Worm (Caenorhabditis elegans): Measurements from ENCODE around the gene elp-1.

The elp-1 gene

DNA sequence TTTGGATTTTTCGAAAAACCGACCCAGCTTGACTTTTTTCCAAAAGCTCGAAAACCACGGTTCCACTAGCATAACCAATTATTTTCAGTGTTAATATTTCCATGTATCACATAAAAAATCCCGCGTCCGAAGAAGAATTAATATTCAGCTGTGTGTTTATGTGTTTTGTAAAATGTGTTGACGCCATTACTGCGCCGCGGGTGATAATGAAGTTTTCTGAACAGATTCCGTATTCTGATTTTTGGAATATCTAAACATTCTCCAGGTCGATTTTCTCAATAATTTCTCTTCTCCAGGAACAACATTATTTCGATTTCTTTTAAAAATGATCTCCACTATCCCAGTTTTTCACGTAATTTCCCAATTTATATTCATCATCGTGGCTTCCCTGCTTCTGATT lies 35.3 kb downstream of the elp-1 start, which contains the start of gene srxa-6:
Gene srxa-6, plus strand, starts transcription at position 301 of the 400 bp plus-strand sequence.
- TF ChIP-seq hmbx-1 (tag; optimal IDR thresholded peaks at IDR 0.05), result no peak
- no peak for TF ChIP-seq scrt-1 (GFP tag; IDR thresholded peaks at IDR 0.05)
- no peak for TF ChIP-seq F13C5.2 (tag; optimal IDR thresholded peaks at IDR 0.05)
- TF ChIP-seq tbx-11 (GFP tag; IDR thresholded peaks at IDR 0.05), result no peak
- TF ChIP-seq pes-1 (GFP tag; IDR thresholded peaks at IDR 0.05), result no peak
- TF ChIP-seq ceh-36 (tag; optimal IDR thresholded peaks at IDR 0.05), result no peak
- no peak for TF ChIP-seq ama-1 (optimal IDR thresholded peaks at IDR 0.05)
- TF ChIP-seq tbx-37 (GFP tag; conservative IDR thresholded peaks at IDR 0.05), result no peak
- no peak for TF ChIP-seq tra-4 (tag; optimal IDR thresholded peaks at IDR 0.05)
- TF ChIP-seq B0310.2 (tag; optimal IDR thresholded peaks at IDR 0.05), result no peak
- no peak for TF ChIP-seq hnd-1 (tag; optimal IDR thresholded peaks at IDR 0.05)
- TF ChIP-seq hmg-4 (GFP tag; optimal IDR thresholded peaks at IDR 0.05), result no peak
- no peak for TF ChIP-seq sea-1 (GFP tag; conservative IDR thresholded peaks at IDR 0.05)
- TF ChIP-seq aly-1 (tag; optimal IDR thresholded peaks at IDR 0.05), result no peak
- TF ChIP-seq ets-7 (tag; optimal IDR thresholded peaks at IDR 0.05), result no peak
- no peak for TF ChIP-seq flt-1 (GFP tag; IDR thresholded peaks at IDR 0.05)

DNA sequence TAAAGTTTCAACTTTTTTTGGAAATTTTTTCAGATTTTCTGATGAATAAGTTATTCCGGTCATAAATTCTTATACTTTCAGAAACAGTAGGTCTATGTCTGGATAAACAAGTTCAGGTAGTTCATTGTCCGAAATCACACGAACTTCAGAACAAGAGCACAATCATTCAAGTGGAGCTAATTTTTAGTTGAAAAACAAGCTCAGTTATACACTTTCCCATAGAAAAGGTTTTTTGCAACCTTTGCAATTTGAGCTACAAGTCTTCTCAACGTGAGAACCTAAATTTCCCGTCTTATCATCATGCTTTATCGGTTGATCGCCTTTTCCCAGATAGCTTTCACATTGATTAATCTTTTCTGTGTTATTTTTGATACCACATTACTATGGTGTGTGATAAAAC lies 38.2 kb downstream of the elp-1 start, which contains the start of gene srxa-1:
Gene srxa-1, plus strand, starts transcription at position 301 of the 400 bp plus-strand sequence.
- TF ChIP-seq tbx-37 (GFP tag; conservative IDR thresholded peaks at IDR 0.05), result no peak
- TF ChIP-seq sea-1 (GFP tag; conservative IDR thresholded peaks at IDR 0.05), result no peak
- no peak for TF ChIP-seq tra-4 (tag; optimal IDR thresholded peaks at IDR 0.05)
- TF ChIP-seq ceh-13 (GFP tag; optimal IDR thresholded peaks at IDR 0.05), result no peak
- TF ChIP-seq aly-1 (tag; optimal IDR thresholded peaks at IDR 0.05), result no peak
- no peak for TF ChIP-seq ama-1 (optimal IDR thresholded peaks at IDR 0.05)
- no peak for TF ChIP-seq ets-7 (tag; optimal IDR thresholded peaks at IDR 0.05)
- TF ChIP-seq flt-1 (GFP tag; IDR thresholded peaks at IDR 0.05), result no peak
- no peak for TF ChIP-seq tbx-11 (GFP tag; IDR thresholded peaks at IDR 0.05)
- no peak for TF ChIP-seq hnd-1 (tag; optimal IDR thresholded peaks at IDR 0.05)
- TF ChIP-seq F13C5.2 (tag; optimal IDR thresholded peaks at IDR 0.05), result no peak
- TF ChIP-seq hmbx-1 (tag; optimal IDR thresholded peaks at IDR 0.05), result no peak
- no peak for TF ChIP-seq scrt-1 (GFP tag; IDR thresholded peaks at IDR 0.05)
- no peak for TF ChIP-seq B0310.2 (tag; optimal IDR thresholded peaks at IDR 0.05)

DNA sequence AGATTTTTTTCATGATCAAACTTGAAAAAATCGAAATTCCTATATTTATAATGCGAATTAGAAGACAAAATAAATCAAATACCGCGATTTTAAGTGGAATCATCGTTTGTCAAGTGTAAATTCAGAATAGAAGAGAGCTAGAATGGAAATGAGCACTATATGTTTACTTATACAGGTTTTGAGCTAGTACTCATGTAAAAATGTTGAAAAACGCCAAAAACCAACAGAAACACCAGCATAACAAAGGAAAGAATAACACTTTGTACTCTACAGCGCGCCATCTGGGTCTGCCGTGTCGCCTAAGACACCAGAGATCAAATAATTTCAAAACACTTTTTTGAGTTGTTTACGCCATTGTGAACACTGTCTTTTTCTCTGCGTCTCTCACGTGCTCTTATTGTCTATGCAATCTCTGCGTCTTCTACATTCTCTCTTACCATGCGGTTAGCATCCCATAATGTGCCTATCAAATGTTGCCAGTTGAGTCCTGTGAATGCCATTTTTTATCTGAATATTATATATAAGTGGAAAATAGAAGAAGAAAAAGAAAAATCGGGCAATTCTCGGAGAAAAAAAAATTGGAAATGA lies 41.1 kb downstream of the elp-1 start, which contains the start of gene ipla-3:
Gene ipla-3, minus strand, starts transcription at position 510 of the 588 bp plus-strand sequence.
- TF ChIP-seq sea-1 (GFP tag; conservative IDR thresholded peaks at IDR 0.05) (no peak), ets-7 (tag; optimal IDR thresholded peaks at IDR 0.05) (no peak), hnd-1 (tag; optimal IDR thresholded peaks at IDR 0.05) (no peak), hmg-4 (GFP tag; optimal IDR thresholded peaks at IDR 0.05) (no peak), hmbx-1 (tag; optimal IDR thresholded peaks at IDR 0.05) (no peak), tra-4 (tag; optimal IDR thresholded peaks at IDR 0.05) (no peak), ama-1 (optimal IDR thresholded peaks at IDR 0.05) (no peak), aly-1 (tag; optimal IDR thresholded peaks at IDR 0.05) (no peak), flt-1 (GFP tag; IDR thresholded peaks at IDR 0.05) (no peak), pes-1 (GFP tag; IDR thresholded peaks at IDR 0.05) (no peak), ceh-36 (tag; optimal IDR thresholded peaks at IDR 0.05) (no peak)

DNA sequence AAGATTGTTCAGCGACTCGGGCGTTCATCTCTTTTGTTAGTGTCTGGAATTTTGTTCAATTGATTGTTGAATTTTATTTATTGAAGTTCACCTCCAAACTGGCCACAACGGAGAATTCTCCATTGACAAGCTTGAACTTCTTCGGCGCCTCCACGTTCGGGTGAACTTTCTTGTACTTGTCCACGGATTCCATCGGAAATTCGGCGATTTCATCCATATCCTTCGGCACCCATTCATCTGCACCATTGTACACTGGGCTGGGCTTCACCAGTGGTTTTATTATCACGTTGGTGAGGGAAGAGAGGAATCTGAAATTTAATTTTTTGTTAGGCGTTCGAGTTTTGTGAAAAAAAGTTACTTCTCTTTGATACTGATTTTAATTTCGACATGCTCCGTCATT lies 42.5 kb downstream of the elp-1 start:
- no peak for TF ChIP-seq tra-4 (tag; optimal IDR thresholded peaks at IDR 0.05)
- no peak for TF ChIP-seq hnd-1 (tag; optimal IDR thresholded peaks at IDR 0.05)
- no peak for TF ChIP-seq scrt-1 (GFP tag; IDR thresholded peaks at IDR 0.05)
- TF ChIP-seq flt-1 (GFP tag; IDR thresholded peaks at IDR 0.05), result no peak
- no peak for TF ChIP-seq tbx-11 (GFP tag; IDR thresholded peaks at IDR 0.05)
- TF ChIP-seq ceh-13 (GFP tag; optimal IDR thresholded peaks at IDR 0.05), result no peak

DNA sequence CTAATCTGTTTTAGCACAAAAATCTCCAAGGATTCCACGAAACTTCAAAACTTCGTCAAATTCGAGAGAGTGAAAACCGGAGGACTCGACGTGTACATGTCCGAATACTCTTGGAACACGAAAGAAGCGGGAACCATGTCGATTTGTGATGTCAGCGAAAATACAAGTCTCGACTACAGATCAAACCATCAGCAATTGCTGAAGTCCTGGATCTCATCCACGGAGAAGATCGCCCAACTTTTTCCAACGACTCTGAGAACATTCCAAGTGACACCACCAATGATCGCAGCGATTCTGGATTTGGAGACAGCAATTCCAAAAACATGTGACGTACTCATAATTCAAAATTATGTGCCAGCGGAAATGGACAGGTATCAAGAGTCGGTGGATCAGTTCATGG lies 47.5 kb downstream of the elp-1 start:
- TF ChIP-seq flt-1 (GFP tag; IDR thresholded peaks at IDR 0.05) (no peak), B0310.2 (tag; optimal IDR thresholded peaks at IDR 0.05) (no peak), F13C5.2 (tag; optimal IDR thresholded peaks at IDR 0.05) (no peak), scrt-1 (GFP tag; IDR thresholded peaks at IDR 0.05) (no peak), ama-1 (optimal IDR thresholded peaks at IDR 0.05) (no peak), hnd-1 (tag; optimal IDR thresholded peaks at IDR 0.05) (no peak), hmbx-1 (tag; optimal IDR thresholded peaks at IDR 0.05) (no peak), sea-1 (GFP tag; conservative IDR thresholded peaks at IDR 0.05) (no peak), aly-1 (tag; optimal IDR thresholded peaks at IDR 0.05) (no peak), ceh-13 (GFP tag; optimal IDR thresholded peaks at IDR 0.05) (no peak), tbx-11 (GFP tag; IDR thresholded peaks at IDR 0.05) (no peak), tra-4 (tag; optimal IDR thresholded peaks at IDR 0.05) (no peak)

DNA sequence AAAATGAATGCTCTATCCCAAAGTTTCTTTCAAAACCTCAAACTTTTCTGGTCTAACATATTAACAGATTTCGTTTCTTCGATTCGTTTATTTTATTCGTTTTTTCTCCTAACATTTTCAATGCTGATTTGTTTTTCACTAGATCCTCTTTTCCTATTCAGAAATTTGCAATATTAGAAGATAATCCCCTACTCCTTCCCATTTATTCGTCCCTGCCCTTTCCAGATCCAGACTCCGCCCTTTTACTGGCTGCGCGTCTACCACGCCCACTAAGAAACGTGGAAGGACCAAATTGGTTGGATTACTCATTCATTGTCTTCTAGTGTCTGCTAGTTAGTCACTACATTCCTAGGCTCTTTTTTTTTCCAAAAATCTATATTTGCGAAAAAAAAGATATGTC lies 48.0 kb downstream of the elp-1 start, which contains the start of gene Y44A6C.2:
Gene Y44A6C.2, plus strand, starts transcription at position 301 of the 400 bp plus-strand sequence.
- TF ChIP-seq tra-4 (tag; optimal IDR thresholded peaks at IDR 0.05) (no peak), flt-1 (GFP tag; IDR thresholded peaks at IDR 0.05) (no peak), ama-1 (optimal IDR thresholded peaks at IDR 0.05) (no peak), B0310.2 (tag; optimal IDR thresholded peaks at IDR 0.05) (no peak), tbx-11 (GFP tag; IDR thresholded peaks at IDR 0.05) (no peak), F13C5.2 (tag; optimal IDR thresholded peaks at IDR 0.05) (no peak), scrt-1 (GFP tag; IDR thresholded peaks at IDR 0.05) (no peak), pes-1 (GFP tag; IDR thresholded peaks at IDR 0.05) (no peak), ceh-13 (GFP tag; optimal IDR thresholded peaks at IDR 0.05) (no peak), hmbx-1 (tag; optimal IDR thresholded peaks at IDR 0.05) (no peak), tbx-37 (GFP tag; conservative IDR thresholded peaks at IDR 0.05) (no peak), aly-1 (tag; optimal IDR thresholded peaks at IDR 0.05) (no peak), hmg-4 (GFP tag; optimal IDR thresholded peaks at IDR 0.05) (no peak)

DNA sequence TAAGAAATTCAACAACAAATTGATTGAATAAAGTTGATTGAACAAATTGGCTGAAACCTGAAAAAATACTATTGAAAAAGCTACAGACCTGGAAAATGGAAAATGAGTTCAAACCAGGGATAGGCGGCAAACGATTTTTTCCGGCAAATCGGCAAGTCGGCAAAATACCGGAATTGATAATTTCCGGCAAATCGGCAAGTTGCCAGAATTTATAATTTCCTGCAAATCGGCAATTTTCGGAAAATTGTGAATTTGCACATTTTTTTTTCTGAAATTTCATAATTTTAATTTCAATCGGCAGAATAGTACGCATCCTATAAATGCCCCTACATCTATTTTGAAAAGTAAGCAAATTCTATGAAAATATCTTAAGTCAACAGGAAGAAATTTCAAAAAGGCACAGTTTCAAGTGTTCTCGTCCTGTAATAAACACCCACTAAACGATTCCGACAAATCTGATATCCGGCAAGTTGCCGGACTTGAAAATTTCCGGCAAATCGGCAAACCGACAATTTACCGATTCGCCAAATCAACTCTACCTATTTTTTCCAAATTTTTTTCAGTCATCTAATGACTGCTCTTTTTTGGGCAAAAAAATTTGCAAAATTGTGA lies 53.0 kb downstream of the elp-1 start:
- TF ChIP-seq ets-7 (tag; optimal IDR thresholded peaks at IDR 0.05) (no peak), B0310.2 (tag; optimal IDR thresholded peaks at IDR 0.05) (no peak), scrt-1 (GFP tag; IDR thresholded peaks at IDR 0.05) (no peak), pes-1 (GFP tag; IDR thresholded peaks at IDR 0.05) (no peak), hnd-1 (tag; optimal IDR thresholded peaks at IDR 0.05) (no peak), aly-1 (tag; optimal IDR thresholded peaks at IDR 0.05) (no peak), ceh-36 (tag; optimal IDR thresholded peaks at IDR 0.05) (no peak), tbx-37 (GFP tag; conservative IDR thresholded peaks at IDR 0.05) (no peak), ama-1 (optimal IDR thresholded peaks at IDR 0.05) (no peak), tbx-11 (GFP tag; IDR thresholded peaks at IDR 0.05) (no peak), F13C5.2 (tag; optimal IDR thresholded peaks at IDR 0.05) (no peak), hmg-4 (GFP tag; optimal IDR thresholded peaks at IDR 0.05) (no peak), tra-4 (tag; optimal IDR thresholded peaks at IDR 0.05) (no peak), hmbx-1 (tag; optimal IDR thresholded peaks at IDR 0.05) (no peak), flt-1 (GFP tag; IDR thresholded peaks at IDR 0.05) (no peak), sea-1 (GFP tag; conservative IDR thresholded peaks at IDR 0.05) (no peak), ceh-13 (GFP tag; optimal IDR thresholded peaks at IDR 0.05) (no peak)

Data from whole organism, early embryonic.